Worm (Caenorhabditis elegans): Measurements from ENCODE around the gene T05D4.5.

- no peak for TF ChIP-seq cog-1 (tag; optimal IDR thresholded peaks at IDR 0.05)
- TF ChIP-seq ztf-23 (GFP tag; IDR thresholded peaks at IDR 0.05) = no peak
- no peak for TF ChIP-seq T22C8.4 (GFP tag; IDR thresholded peaks at IDR 0.05)
- TF ChIP-seq med-1 (GFP tag; optimal IDR thresholded peaks at IDR 0.05; ENCODE audit: insufficient read depth) = no peak
- TF ChIP-seq ztf-29 (GFP tag; IDR thresholded peaks at IDR 0.05) = no peak
- TF ChIP-seq flt-1 (GFP tag; IDR thresholded peaks at IDR 0.05) = no peak
- no peak for TF ChIP-seq tab-1 (GFP tag; IDR thresholded peaks at IDR 0.05)
Measured at ce11 chrIII:13614206-13614605, 33.6 kb downstream of the T05D4.5 start.
